Worm (Caenorhabditis elegans) whole organism, L4 larva: ENCODE measurements around the gene nsph-1.1.

ENCODE experiments used
- F26F4.8 ChIP-seq: fragments of 200-800 bp; sonication (Bioruptor generic); conservative IDR thresholded peaks from 2 replicates; pipeline ENCODE4 v1.3.6; 2022; ENCODE audit warnings: missing genetic modification characterization, missing compliant biosample characterization
- F37D6.2 ChIP-seq: sonication (generic microtip); optimal IDR thresholded peaks from 2 replicates; lab custom pipeline; 2016; ENCODE audit warnings: mild to moderate bottlenecking, missing genetic modification characterization, missing compliant biosample characterization
- R02D3.7 ChIP-seq: fragments of 150-350 bp; sonication (generic microtip); optimal IDR thresholded peaks from 3 replicates; lab custom pipeline; 2014; ENCODE audit warnings: missing biosample characterization, missing genetic modification characterization
- ZK337.2 ChIP-seq: fragments of 200-800 bp; sonication (Bioruptor generic); IDR thresholded peaks from 2 replicates; pipeline ENCODE4 v1.3.6; 2022; ENCODE audit warnings: missing genetic modification reagents, missing genetic modification characterization, missing compliant biosample characterization
- ZK546.5 ChIP-seq, 2 experiments: sonication (generic microtip); optimal IDR thresholded peaks; 2 replicates each; lab custom pipeline; 2017; ENCODE audit warnings: missing biosample characterization in 2 of 2, missing genetic modification characterization in 2 of 2
- aha-1 ChIP-seq: fragments of 150-350 bp; peaks from one replicate; lab custom pipeline; 2014; ENCODE audit warnings: missing biosample characterization, missing genetic modification characterization
- attf-4 ChIP-seq: sonication (generic microtip); optimal IDR thresholded peaks from 3 replicates; lab custom pipeline; 2017; ENCODE audit warnings: missing biosample characterization, missing genetic modification characterization
- ceh-44 ChIP-seq: fragments of 200-800 bp; sonication (Bioruptor generic); IDR thresholded peaks from 2 replicates; pipeline ENCODE4 v1.3.6; 2022; ENCODE audit warnings: missing genetic modification reagents, missing genetic modification characterization, missing compliant biosample characterization
- ces-1 ChIP-seq: fragments of 150-350 bp; sonication (generic microtip); optimal IDR thresholded peaks from 4 replicates; lab custom pipeline; 2014; ENCODE audit warnings: missing biosample characterization, missing genetic modification reagents, missing genetic modification characterization
- cey-2 ChIP-seq: sonication (generic microtip); optimal IDR thresholded peaks from 3 replicates; lab custom pipeline; 2017; ENCODE audit warnings: missing genetic modification characterization, mild to moderate bottlenecking, missing compliant biosample characterization, antibody characterized with exemption, borderline replicate concordance; ENCODE audit not compliant: insufficient read depth
- daf-16 ChIP-seq, 3 experiments: sonication (generic microtip); optimal IDR thresholded peaks; 2 replicates each; lab custom pipeline; 2016 to 2017; ENCODE audit warnings: missing genetic modification characterization in 3 of 3, missing genetic modification reagents in 3 of 3, mild to moderate bottlenecking in 2 of 3, missing compliant biosample characterization in 2 of 3, missing biosample characterization in 1 of 3, moderate library complexity in 1 of 3
- daf-19 ChIP-seq: fragments of 200-800 bp; sonication (Bioruptor generic); conservative IDR thresholded peaks from 2 replicates; pipeline ENCODE4 v1.3.6; 2022; ENCODE audit warnings: missing genetic modification characterization, missing compliant biosample characterization
- dmd-6 ChIP-seq: fragments of 200-800 bp; sonication (Bioruptor generic); IDR thresholded peaks from 2 replicates; pipeline ENCODE4 v1.3.6; 2022; ENCODE audit warnings: missing genetic modification reagents, missing genetic modification characterization, missing compliant biosample characterization
- dmd-8 ChIP-seq: fragments of 200-800 bp; sonication (Bioruptor generic); IDR thresholded peaks from 2 replicates; pipeline ENCODE4 v1.3.6; 2022; ENCODE audit warnings: missing genetic modification characterization, missing compliant biosample characterization
- dpl-1 ChIP-seq: fragments of 150-350 bp; optimal IDR thresholded peaks from 2 replicates; lab custom pipeline; 2014; ENCODE audit warnings: missing biosample characterization, missing genetic modification reagents, missing genetic modification characterization
- hlh-11 ChIP-seq: fragments of 200-800 bp; sonication (Bioruptor generic); optimal IDR thresholded peaks from 2 replicates; lab custom pipeline; 2018; ENCODE audit warnings: mild to moderate bottlenecking, missing genetic modification characterization, missing compliant biosample characterization
- lin-1 ChIP-seq: fragments of 200-800 bp; sonication (Bioruptor generic); IDR thresholded peaks from 2 replicates; pipeline ENCODE4 v1.3.6; 2022; ENCODE audit warnings: missing genetic modification reagents, missing genetic modification characterization, missing compliant biosample characterization
- lin-15B ChIP-seq: fragments of 150-350 bp; sonication (generic microtip); optimal IDR thresholded peaks from 3 replicates; lab custom pipeline; 2014; ENCODE audit warnings: missing biosample characterization, missing genetic modification characterization
- lin-38 ChIP-seq: fragments of 200-800 bp; sonication (Bioruptor generic); IDR thresholded peaks from 2 replicates; pipeline ENCODE4 v1.3.6; 2022; ENCODE audit warnings: missing genetic modification reagents, missing genetic modification characterization, missing compliant biosample characterization
- lin-39 ChIP-seq: fragments of 150-350 bp; optimal IDR thresholded peaks from 2 replicates; lab custom pipeline; 2014; ENCODE audit warnings: missing biosample characterization, missing genetic modification reagents, missing genetic modification characterization
- lir-3 ChIP-seq: sonication (generic microtip); optimal IDR thresholded peaks from 2 replicates; lab custom pipeline; 2016; ENCODE audit warnings: mild to moderate bottlenecking, missing genetic modification characterization, missing compliant biosample characterization
- mdl-1 ChIP-seq, 2 experiments: fragments of 150-350 bp in 1 of 2; sonication (generic microtip) in 1 of 2; optimal IDR thresholded peaks; 2 replicates each; lab custom pipeline; 2014 to 2017; ENCODE audit warnings: missing biosample characterization in 2 of 2, missing genetic modification characterization in 2 of 2
- mep-1 ChIP-seq: fragments of 150-350 bp; sonication (generic microtip); optimal IDR thresholded peaks from 3 replicates; lab custom pipeline; 2014; ENCODE audit warnings: missing biosample characterization, missing genetic modification characterization
- nhr-102 ChIP-seq: sonication (generic microtip); optimal IDR thresholded peaks from 2 replicates; lab custom pipeline; 2016; ENCODE audit warnings: mild to moderate bottlenecking, missing genetic modification characterization, moderate library complexity, missing compliant biosample characterization
- nhr-28 ChIP-seq: fragments of 150-350 bp; optimal IDR thresholded peaks from 2 replicates; lab custom pipeline; 2014; ENCODE audit warnings: missing biosample characterization, missing genetic modification characterization
- nhr-42 ChIP-seq: fragments of 200-800 bp; sonication (Bioruptor generic); IDR thresholded peaks from 2 replicates; pipeline ENCODE4 v1.3.6; 2022; ENCODE audit warnings: missing genetic modification characterization, missing compliant biosample characterization
- pha-4 ChIP-seq, 2 experiments: fragments of 150-350 bp in 1 of 2; fragments of 200-800 bp in 1 of 2; sonication (Bioruptor generic) in 1 of 2; IDR thresholded peaks in 1 of 2; optimal IDR thresholded peaks in 1 of 2; 2 replicates each; pipeline versions ENCODE4 v1.3.6 to Lab custom; 2014 to 2022; ENCODE audit warnings: missing genetic modification characterization in 2 of 2, missing genetic modification reagents in 2 of 2, missing biosample characterization in 1 of 2, missing compliant biosample characterization in 1 of 2
- saeg-2 ChIP-seq: fragments of 200-800 bp; sonication (Bioruptor generic); IDR thresholded peaks from 2 replicates; pipeline ENCODE4 v1.3.6; 2022; ENCODE audit warnings: missing genetic modification reagents, missing genetic modification characterization, missing compliant biosample characterization
- set-16 ChIP-seq: fragments of 200-800 bp; sonication (Bioruptor generic); IDR thresholded peaks from 2 replicates; pipeline ENCODE4 v1.3.6; 2022; ENCODE audit warnings: missing genetic modification reagents, missing genetic modification characterization, missing compliant biosample characterization
- spr-3 ChIP-seq: fragments of 200-800 bp; sonication (Bioruptor generic); optimal IDR thresholded peaks from 2 replicates; lab custom pipeline; 2018; ENCODE audit warnings: mild to moderate bottlenecking, missing genetic modification characterization, missing compliant biosample characterization
- unc-39 ChIP-seq: sonication (generic microtip); optimal IDR thresholded peaks from 2 replicates; lab custom pipeline; 2017; ENCODE audit warnings: missing biosample characterization, missing genetic modification characterization
- unc-62 ChIP-seq, 3 experiments: fragments of 150-350 bp in 1 of 3; sonication (generic microtip); optimal IDR thresholded peaks in 2 of 3; peaks in 1 of 3; 1 replicate in 1 of 3; 2 replicates in 2 of 3; lab custom pipeline; 2014 to 2017; ENCODE audit warnings: missing biosample characterization in 3 of 3, missing genetic modification characterization in 3 of 3, missing genetic modification reagents in 3 of 3, missing genotype in 1 of 3

nsph-1.1 gene

DNA sequence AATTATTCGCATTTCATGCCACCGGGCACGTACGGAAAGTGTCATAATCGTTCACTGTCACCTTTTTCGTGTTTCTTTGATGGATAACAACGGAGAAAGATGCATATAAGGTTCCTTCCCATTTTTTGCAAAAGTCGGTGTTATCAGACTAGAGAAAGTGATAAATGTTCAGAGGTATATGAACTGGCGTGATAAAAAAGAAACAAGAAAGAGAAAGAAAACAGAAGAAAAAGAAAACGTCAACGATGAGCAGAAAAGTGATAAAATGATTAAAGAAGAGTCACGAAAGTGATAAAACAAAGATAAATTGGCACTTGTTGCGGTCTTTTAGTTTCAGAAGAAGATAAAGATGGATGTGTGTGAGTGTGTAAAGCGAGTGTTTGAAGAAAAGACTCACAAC, 36.3 kb upstream of the nsph-1.1 start:
- TF ChIP-seq mep-1 (tag; lab: Kevin White, UChicago) = no peak
- peak; percentile 82 for TF ChIP-seq aha-1
- no peak for TF ChIP-seq F37D6.2 (tag; lab: Kevin White, UChicago)
- no peak for TF ChIP-seq ZK337.2 (GFP tag; lab: Robert Waterston, UW)
- TF ChIP-seq nhr-102 (tag; lab: Kevin White, UChicago) = no peak
- TF ChIP-seq dmd-6 (GFP tag; lab: Robert Waterston, UW) = no peak
- no peak for TF ChIP-seq lin-1 (GFP tag; lab: Robert Waterston, UW)
- no peak for TF ChIP-seq cey-2 (tag; lab: Kevin White, UChicago)
- TF ChIP-seq ces-1 = no peak
- peak; percentile 26 for TF ChIP-seq nhr-28 (tag; lab: Kevin White, UChicago)
- TF ChIP-seq pha-4 (GFP tag; IDR thresholded peaks at IDR 0.05; lab: Robert Waterston, UW) = no peak
- TF ChIP-seq pha-4 (tag; optimal IDR thresholded peaks at IDR 0.05; lab: Kevin White, UChicago) = no peak
- TF ChIP-seq R02D3.7 (tag; lab: Kevin White, UChicago) = no peak
- TF ChIP-seq attf-4 (tag; lab: Kevin White, UChicago) = no peak
- TF ChIP-seq daf-16 (GFP tag; optimal IDR thresholded peaks at IDR 0.05; lab: Kevin White, UChicago) = no peak
- no peak for TF ChIP-seq daf-16 (tag; optimal IDR thresholded peaks at IDR 0.05; lab: Kevin White, UChicago)
- TF ChIP-seq unc-62 (GFP tag; optimal IDR thresholded peaks at IDR 0.05 in 1 of 2; lab: Kevin White, UChicago) = peak in 1 of 2 experiments; percentile 56
- TF ChIP-seq unc-62 (tag; optimal IDR thresholded peaks at IDR 0.05; lab: Kevin White, UChicago) = no peak
- no peak for TF ChIP-seq lin-39 (tag; lab: Kevin White, UChicago)
- TF ChIP-seq lir-3 (tag; lab: Kevin White, UChicago) = no peak
- no peak for TF ChIP-seq spr-3 (GFP tag; lab: Kevin White, UChicago)
- no peak for TF ChIP-seq daf-19 (GFP tag; lab: Robert Waterston, UW)

DNA sequence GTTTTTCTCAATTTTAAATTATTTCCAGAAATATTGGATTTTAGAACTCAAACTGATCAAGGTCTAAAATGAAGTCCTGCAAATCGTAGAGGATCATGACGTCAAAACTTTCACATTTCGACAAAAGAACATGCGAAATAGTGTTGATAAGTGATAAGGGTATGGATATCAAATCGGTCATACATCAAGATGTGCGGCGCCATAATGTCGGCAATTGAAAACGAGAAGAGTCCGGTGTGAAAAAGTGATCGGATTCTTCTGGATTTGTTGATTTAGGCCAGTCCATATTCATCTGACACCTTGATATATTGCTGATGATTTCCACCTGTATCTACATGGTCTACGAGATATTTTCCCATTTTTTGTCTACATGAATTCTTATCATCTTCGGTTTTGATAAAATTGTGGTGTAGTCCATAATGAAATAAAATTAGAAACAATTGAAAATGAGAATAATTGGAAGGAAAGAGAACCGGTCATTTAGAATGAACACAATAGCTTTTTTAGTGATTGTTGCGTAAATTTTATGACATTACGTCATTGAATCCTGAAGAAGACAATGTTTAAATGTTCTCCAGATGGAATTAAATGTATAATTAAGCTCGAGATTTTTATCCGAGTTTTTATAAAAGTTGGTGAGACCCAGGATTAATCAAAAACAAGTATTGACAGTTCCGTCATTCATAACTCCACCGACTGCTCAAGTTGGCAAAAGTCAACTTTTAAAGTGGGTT, 35.4 kb upstream of the nsph-1.1 start:
- TF ChIP-seq nhr-28 (tag; lab: Kevin White, UChicago) = peak; percentile 47
- TF ChIP-seq saeg-2 (GFP tag; lab: Robert Waterston, UW) = no peak
- TF ChIP-seq aha-1 = peak; percentile 42
- TF ChIP-seq hlh-11 = peak; percentile 29
- TF ChIP-seq dpl-1 = no peak

DNA sequence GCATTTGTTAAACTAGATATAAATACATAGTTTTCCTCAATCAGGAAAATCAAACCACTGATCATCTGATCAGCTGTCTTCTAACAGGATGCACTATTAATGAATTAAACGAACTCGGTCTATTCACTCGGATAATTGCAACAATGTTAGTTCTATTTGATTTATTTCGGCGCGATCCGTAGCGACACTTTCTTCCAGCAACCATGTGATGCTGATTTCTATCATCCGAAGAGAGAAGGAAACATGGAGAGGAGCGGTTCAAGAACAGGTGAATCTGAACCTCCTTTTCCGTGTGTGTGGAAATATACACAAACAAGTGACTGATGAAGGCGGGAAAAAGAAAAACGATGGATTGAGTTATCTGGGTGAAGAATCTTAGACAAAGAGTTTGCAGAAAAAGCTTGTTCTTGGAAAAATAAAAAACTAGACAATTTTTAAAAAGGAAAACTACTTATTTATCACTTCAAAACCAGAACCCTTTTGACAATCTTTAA, 34.8 kb upstream of the nsph-1.1 start:
- no peak for TF ChIP-seq saeg-2 (GFP tag; lab: Robert Waterston, UW)
- TF ChIP-seq nhr-28 (tag; lab: Kevin White, UChicago) = peak; percentile 4
- TF ChIP-seq hlh-11 = peak; percentile 13
- TF ChIP-seq, all 104 proteins: peak for 2

DNA sequence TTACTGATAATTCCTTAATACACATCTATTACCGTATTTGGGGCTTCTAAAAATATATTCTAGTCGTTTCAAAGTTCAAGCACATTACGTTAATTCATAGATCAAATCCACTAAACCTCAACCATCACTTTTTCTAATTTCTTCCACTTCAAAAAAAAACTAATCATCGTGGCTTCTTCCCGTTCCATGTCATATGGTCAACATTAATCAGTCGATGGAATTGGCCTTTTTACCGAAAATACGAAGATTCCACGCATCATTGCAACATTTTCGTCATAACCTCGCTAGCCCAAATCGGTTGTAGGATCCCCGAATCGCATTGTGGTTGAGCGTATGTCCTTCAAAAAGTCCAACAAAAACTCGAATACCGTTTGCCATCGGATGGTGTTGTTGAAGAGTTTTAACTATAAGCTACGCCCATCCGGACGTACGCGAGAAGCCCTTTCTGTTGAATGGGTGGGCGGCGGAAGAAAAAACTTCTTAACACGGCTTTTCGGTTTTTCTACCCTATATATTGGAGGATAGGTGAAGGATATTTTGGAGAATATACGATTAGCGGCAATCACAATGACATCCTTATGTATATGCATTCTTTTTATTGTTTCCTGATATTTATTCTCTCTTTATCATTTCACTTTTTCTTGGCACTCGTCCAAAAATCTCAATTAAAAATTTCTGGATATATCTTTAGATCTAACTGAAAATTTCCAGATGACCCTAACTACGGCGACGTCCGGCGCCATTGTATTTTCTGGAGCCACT, 34.1 kb upstream of the nsph-1.1 start, which contains the start of gene rol-6:
TSS of gene rol-6 (plus strand) at position 712 of the 762 bp plus-strand sequence.
- TF ChIP-seq aha-1 (peak; percentile 85), hlh-11 (peak; percentile 17), nhr-28 (tag; lab: Kevin White, UChicago) (peak; percentile 30), dmd-8 (GFP tag; lab: Robert Waterston, UW) (no peak)

DNA sequence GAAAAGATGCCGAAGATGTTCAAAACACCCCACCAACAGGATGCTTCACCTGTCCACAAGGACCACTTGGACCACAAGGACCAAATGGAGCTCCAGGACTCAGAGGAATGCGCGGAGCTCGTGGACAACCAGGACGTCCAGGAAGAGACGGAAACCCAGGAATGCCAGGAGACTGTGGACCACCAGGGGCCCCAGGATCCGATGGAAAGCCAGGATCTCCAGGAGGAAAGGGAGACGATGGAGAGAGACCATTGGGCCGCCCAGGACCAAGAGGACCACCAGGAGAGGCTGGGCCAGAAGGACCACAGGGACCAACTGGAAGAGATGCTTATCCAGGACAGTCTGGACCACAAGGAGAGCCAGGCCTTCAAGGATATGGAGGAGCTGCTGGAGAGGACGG, 32.9 kb upstream of the nsph-1.1 start:
- TF ChIP-seq nhr-42 (GFP tag; lab: Robert Waterston, UW) (0 out of 2 replicates have a peak, but pooled peaks have one; percentile 7), set-16 (GFP tag; lab: Robert Waterston, UW) (peak; percentile 91), mdl-1 (tag; optimal IDR thresholded peaks at IDR 0.05; lab: Kevin White, UChicago) (no peak), ceh-44 (GFP tag; lab: Robert Waterston, UW) (no peak), lin-38 (GFP tag; lab: Robert Waterston, UW) (no peak), lin-15B (no peak), ZK546.5 (tag; optimal IDR thresholded peaks at IDR 0.05; lab: Kevin White, UChicago) (no peak), unc-39 (tag; lab: Kevin White, UChicago) (no peak), F26F4.8 (0 out of 2 replicates have a peak, but pooled peaks have one; percentile 29)
